Worm (Caenorhabditis elegans): ENCODE results near the gene srw-6.

The srw-6 gene

ce11 chrV:3790424-3790823, 18.0 kb upstream of the srw-6 start:
- TF ChIP-seq W03F9.2 (tag; optimal IDR thresholded peaks at IDR 0.05) (no peak), him-1 (tag; optimal IDR thresholded peaks at IDR 0.05) (no peak), dao-5 (tag; optimal IDR thresholded peaks at IDR 0.05) (no peak)

ce11 chrV:3799737-3800136, 8.7 kb upstream of the srw-6 start:
- TF ChIP-seq him-1 (tag; optimal IDR thresholded peaks at IDR 0.05) (no peak), W03F9.2 (tag; optimal IDR thresholded peaks at IDR 0.05) (no peak), dao-5 (tag; optimal IDR thresholded peaks at IDR 0.05) (no peak)

- no peak for TF ChIP-seq dao-5 (tag; optimal IDR thresholded peaks at IDR 0.05)
- no peak for TF ChIP-seq him-1 (tag; optimal IDR thresholded peaks at IDR 0.05)
- no peak for TF ChIP-seq W03F9.2 (tag; optimal IDR thresholded peaks at IDR 0.05)
Observed at ce11 chrV:3800378-3800777, 8.1 kb upstream of the srw-6 start, which contains the start of gene srt-30. TSS of gene srt-30 (minus strand) at chrV:3800478.

ce11 chrV:3801787-3802417, 6.5 kb upstream of the srw-6 start:
- TF ChIP-seq him-1 (tag; optimal IDR thresholded peaks at IDR 0.05) (no peak), W03F9.2 (tag; optimal IDR thresholded peaks at IDR 0.05) (no peak), dao-5 (tag; optimal IDR thresholded peaks at IDR 0.05) (no peak)

ce11 chrV:3803343-3803742, 5.1 kb upstream of the srw-6 start, which contains the start of gene cyp-33C8:
TSS of gene cyp-33C8 (minus strand) at chrV:3803542.
- TF ChIP-seq dao-5 (tag; optimal IDR thresholded peaks at IDR 0.05) (no peak), W03F9.2 (tag; optimal IDR thresholded peaks at IDR 0.05) (no peak), him-1 (tag; optimal IDR thresholded peaks at IDR 0.05) (no peak)

- TF ChIP-seq him-1 (tag; optimal IDR thresholded peaks at IDR 0.05), result no peak
- no peak for TF ChIP-seq dao-5 (tag; optimal IDR thresholded peaks at IDR 0.05)
- no peak for TF ChIP-seq W03F9.2 (tag; optimal IDR thresholded peaks at IDR 0.05)
Observed at ce11 chrV:3805499-3805898, 2.9 kb upstream of the srw-6 start, which contains the start of gene R08F11.4. TSS of gene R08F11.4 (minus strand) at chrV:3805527.

- TF ChIP-seq W03F9.2 (tag; optimal IDR thresholded peaks at IDR 0.05) (no peak), dao-5 (tag; optimal IDR thresholded peaks at IDR 0.05) (no peak), him-1 (tag; optimal IDR thresholded peaks at IDR 0.05) (no peak)
Observed at ce11 chrV:3805961-3806360, 2.5 kb upstream of the srw-6 start, which contains the start of gene srw-7. TSS of gene srw-7 (plus strand) at chrV:3806261.

- no peak for TF ChIP-seq him-1 (tag; optimal IDR thresholded peaks at IDR 0.05)
- no peak for TF ChIP-seq W03F9.2 (tag; optimal IDR thresholded peaks at IDR 0.05)
- TF ChIP-seq dao-5 (tag; optimal IDR thresholded peaks at IDR 0.05), result no peak
Observed at ce11 chrV:3807846-3808245, 590 bp upstream of the srw-6 start.

ce11 chrV:3810035-3810434, 1.6 kb downstream of the srw-6 start:
- no peak for TF ChIP-seq him-1 (tag; optimal IDR thresholded peaks at IDR 0.05)
- TF ChIP-seq dao-5 (tag; optimal IDR thresholded peaks at IDR 0.05), result no peak
- no peak for TF ChIP-seq W03F9.2 (tag; optimal IDR thresholded peaks at IDR 0.05)

- TF ChIP-seq dao-5 (tag; optimal IDR thresholded peaks at IDR 0.05) (no peak), W03F9.2 (tag; optimal IDR thresholded peaks at IDR 0.05) (no peak), him-1 (tag; optimal IDR thresholded peaks at IDR 0.05) (no peak)
Observed at ce11 chrV:3811541-3811940, 3.1 kb downstream of the srw-6 start, which contains the start of gene scl-13. TSS of gene scl-13 (minus strand) at chrV:3811641.

ce11 chrV:3812291-3812690, 3.9 kb downstream of the srw-6 start, which contains the start of gene scl-12:
TSS of gene scl-12 (plus strand) at chrV:3812591.
- TF ChIP-seq W03F9.2 (tag; optimal IDR thresholded peaks at IDR 0.05), result no peak
- no peak for TF ChIP-seq him-1 (tag; optimal IDR thresholded peaks at IDR 0.05)
- no peak for TF ChIP-seq dao-5 (tag; optimal IDR thresholded peaks at IDR 0.05)

ce11 chrV:3814009-3814408, 5.6 kb downstream of the srw-6 start:
- TF ChIP-seq dao-5 (tag; optimal IDR thresholded peaks at IDR 0.05) (no peak), W03F9.2 (tag; optimal IDR thresholded peaks at IDR 0.05) (no peak)

- TF ChIP-seq W03F9.2 (tag; optimal IDR thresholded peaks at IDR 0.05), result no peak
- peak; percentile 10 for TF ChIP-seq him-1 (tag; optimal IDR thresholded peaks at IDR 0.05)
- no peak for TF ChIP-seq dao-5 (tag; optimal IDR thresholded peaks at IDR 0.05)
Observed at ce11 chrV:3814938-3815337, 6.5 kb downstream of the srw-6 start, which contains the start of gene H10D18.1. TSS of gene H10D18.1 (plus strand) at chrV:3815214.

ce11 chrV:3820875-3821274, 12.4 kb downstream of the srw-6 start:
- TF ChIP-seq dao-5 (tag; optimal IDR thresholded peaks at IDR 0.05) (no peak), W03F9.2 (tag; optimal IDR thresholded peaks at IDR 0.05) (no peak), him-1 (tag; optimal IDR thresholded peaks at IDR 0.05) (no peak)

ce11 chrV:3825190-3825589, 16.8 kb downstream of the srw-6 start:
- TF ChIP-seq him-1 (tag; optimal IDR thresholded peaks at IDR 0.05), result no peak
- TF ChIP-seq dao-5 (tag; optimal IDR thresholded peaks at IDR 0.05), result no peak
- no peak for TF ChIP-seq W03F9.2 (tag; optimal IDR thresholded peaks at IDR 0.05)

Measured in whole organism, L4/young adult.